Fruit fly (Drosophila melanogaster) whole organism, prepupa: ENCODE results near the gene unc-4.
A peak's percentile ranks its signal among the peaks of the same experiment; 100 is the strongest.

Source experiments
- CG10669 ChIP-seq: fragments of 200-800 bp; sonication (Bioruptor generic); optimal IDR thresholded peaks from 3 replicates; lab custom pipeline; 2018; ENCODE audit warnings: missing biosample characterization, mild to moderate bottlenecking, missing genetic modification characterization, moderate library complexity
- CG15336 ChIP-seq: fragments of 200-800 bp; sonication (Bioruptor generic); IDR thresholded peaks from 2 replicates; pipeline ENCODE4 v1.3.6; 2022; ENCODE audit warnings: missing biosample characterization, missing genetic modification characterization
- CG34406 ChIP-seq: fragments of 200-800 bp; sonication (Bioruptor generic); optimal IDR thresholded peaks from 3 replicates; lab custom pipeline; 2016; ENCODE audit warnings: missing biosample characterization, missing genetic modification characterization
- Eip93F ChIP-seq: fragments of 200-800 bp; sonication (Bioruptor generic); optimal IDR thresholded peaks from 2 replicates; lab custom pipeline; 2016; ENCODE audit warnings: missing biosample characterization, mild to moderate bottlenecking, missing genetic modification characterization
- Hr39 ChIP-seq: fragments of 200-800 bp; sonication (Bioruptor generic); optimal IDR thresholded peaks from 2 replicates; lab custom pipeline; 2016; ENCODE audit warnings: missing biosample characterization, missing genetic modification characterization
- Met ChIP-seq: fragments of 200-800 bp; sonication (Bioruptor generic); optimal IDR thresholded peaks from 3 replicates; lab custom pipeline; 2016; ENCODE audit warnings: missing biosample characterization, missing genetic modification characterization
- OdsH ChIP-seq: fragments of 200-800 bp; sonication (Bioruptor generic); optimal IDR thresholded peaks from 3 replicates; lab custom pipeline; 2016; ENCODE audit warnings: missing biosample characterization, missing genetic modification characterization
- acj6 ChIP-seq: fragments of 200-800 bp; sonication (Bioruptor generic); optimal IDR thresholded peaks from 3 replicates; lab custom pipeline; 2016; ENCODE audit warnings: missing biosample characterization, missing genetic modification characterization
- dac ChIP-seq: fragments of 200-800 bp; sonication (Bioruptor generic); optimal IDR thresholded peaks from 2 replicates; lab custom pipeline; 2017; ENCODE audit warnings: missing biosample characterization, mild to moderate bottlenecking, missing genetic modification characterization
- dsx ChIP-seq: fragments of 200-800 bp; optimal IDR thresholded peaks from 3 replicates; lab custom pipeline; 2019; ENCODE audit warnings: missing biosample characterization, mild to moderate bottlenecking, missing genetic modification characterization, moderate library complexity; ENCODE audit not compliant: poor library complexity, severe bottlenecking

DNA sequence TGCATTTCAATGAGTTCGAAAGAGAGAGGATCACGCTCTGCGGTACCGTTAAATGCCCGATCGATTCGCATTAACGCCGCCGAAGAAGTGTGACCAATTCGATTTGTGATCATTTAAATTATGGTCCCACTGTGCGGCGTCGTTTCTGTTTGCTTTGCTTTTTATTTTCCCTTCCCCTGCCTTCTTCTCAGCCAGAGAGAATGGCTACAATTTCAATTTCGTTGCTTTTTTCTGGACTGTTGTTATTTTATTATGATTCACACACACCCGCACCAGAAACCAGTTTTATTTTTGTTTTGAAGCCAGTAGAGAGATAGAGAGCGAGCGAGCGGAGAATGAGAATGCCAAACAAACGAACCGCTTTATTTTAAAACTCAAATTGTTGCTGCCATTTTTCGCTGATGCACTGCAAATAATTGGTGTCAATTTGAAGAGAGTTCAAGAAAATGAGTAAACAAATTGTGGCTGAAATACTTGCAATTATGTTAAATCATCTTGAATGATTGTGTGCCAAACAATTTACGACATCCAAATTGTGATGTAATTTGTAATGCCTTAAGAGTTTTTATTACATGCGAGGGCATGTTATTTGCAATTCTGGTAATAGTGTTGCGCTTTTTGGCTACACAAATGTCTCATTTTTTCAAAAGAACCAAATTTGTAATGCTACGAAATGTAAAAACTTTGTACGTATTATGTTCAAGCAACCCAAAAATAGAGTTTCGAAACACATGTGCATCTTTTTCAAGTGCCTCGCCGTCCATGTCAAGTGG is 25.6 kb upstream of the unc-4 start:
- peak; percentile 77 for TF ChIP-seq Met
- peak; percentile 45 for TF ChIP-seq dac (GFP tag; lab: Kevin White, UChicago)
- peak; percentile 67 for TF ChIP-seq CG10669
- TF ChIP-seq Hr39 (GFP tag; lab: Kevin White, UChicago): peak; percentile 57
- no peak for TF ChIP-seq Eip93F (GFP tag; lab: Kevin White, UChicago)
- TF ChIP-seq CG34406: peak; percentile 54
- TF ChIP-seq dsx (GFP tag; lab: Kevin White, UChicago): peak; percentile 70
- peak; percentile 75 for TF ChIP-seq acj6
- peak; percentile 75 for TF ChIP-seq CG15336
- TF ChIP-seq OdsH (GFP tag; lab: Kevin White, UChicago): peak; percentile 70
